Comparison of ENCODE assay signal across 4 worm cellular contexts in the genomic region with DNA sequence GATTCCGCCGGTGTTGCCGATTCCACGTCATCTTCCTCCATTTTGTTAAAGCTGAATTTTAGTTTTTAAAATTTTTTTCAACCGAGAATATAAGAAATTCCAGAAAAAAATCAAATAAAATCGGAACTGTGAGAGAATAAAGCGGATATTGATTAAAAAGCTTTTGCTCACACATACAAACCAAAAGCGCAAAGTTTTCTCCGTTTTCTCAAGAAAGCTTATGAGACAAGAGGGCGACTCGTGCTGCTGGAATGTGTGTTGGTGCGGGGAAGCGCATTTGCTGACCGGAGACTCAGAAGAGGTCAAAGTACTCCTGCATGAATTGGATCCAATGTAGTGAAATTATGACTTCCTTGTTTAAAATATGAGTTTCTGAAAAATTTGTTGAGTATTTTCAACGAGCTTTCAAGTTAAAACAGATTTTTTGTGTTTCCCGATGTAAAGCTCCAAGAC.
TF ChIP-seq lines count a peak whose summit lies in the region.

A gene (minus strand): TSS at position 51 of the 453 bp plus-strand sequence.

TF ChIP-seq in whole organism, L1 larva, 84 proteins besides CTCF, POLR2A, EP300 and RAD21 (continued from another document):
- no peak for TF ChIP-seq ceh-63 (GFP tag; optimal IDR thresholded peaks at IDR 0.05; lab: Kevin White, UChicago)
- no peak for TF ChIP-seq nhr-76 (tag; optimal IDR thresholded peaks at IDR 0.05; lab: Kevin White, UChicago)
- TF ChIP-seq lin-35 (GFP tag; optimal IDR thresholded peaks at IDR 0.05; lab: Kevin White, UChicago): peak; percentile 31 to 64
- no peak for TF ChIP-seq skn-1 (tag; optimal IDR thresholded peaks at IDR 0.05; lab: Kevin White, UChicago)
- TF ChIP-seq lin-15B (tag; optimal IDR thresholded peaks at IDR 0.05; lab: Kevin White, UChicago): no peak
- peak in 1 of 2 experiments; percentile 46 for TF ChIP-seq mdl-1 (tag; optimal IDR thresholded peaks at IDR 0.05; lab: Kevin White, UChicago)
- no peak for TF ChIP-seq ces-1 (GFP tag; optimal IDR thresholded peaks at IDR 0.05; lab: Kevin White, UChicago)
- TF ChIP-seq C16A3.4 (tag; optimal IDR thresholded peaks at IDR 0.05; lab: Kevin White, UChicago): peak; percentile 21
- peak; percentile 26 for TF ChIP-seq snu-23 (GFP tag; optimal IDR thresholded peaks at IDR 0.05; lab: Kevin White, UChicago)
- TF ChIP-seq fkh-10 (GFP tag; optimal IDR thresholded peaks at IDR 0.05; lab: Kevin White, UChicago): no peak
- TF ChIP-seq elt-2 (tag; optimal IDR thresholded peaks at IDR 0.05; lab: Kevin White, UChicago): no peak
- TF ChIP-seq dpl-1 (GFP tag; optimal IDR thresholded peaks at IDR 0.05; lab: Kevin White, UChicago): peak; percentile 2 to 57 (median 27)
- peak; percentile 4 for TF ChIP-seq rnt-1 (tag; optimal IDR thresholded peaks at IDR 0.05; lab: Kevin White, UChicago)
- no peak for TF ChIP-seq sox-4 (tag; optimal IDR thresholded peaks at IDR 0.05; lab: Kevin White, UChicago)
- TF ChIP-seq isw-1 (GFP tag; IDR thresholded peaks at IDR 0.05; lab: Robert Waterston, UW): no peak
- no peak for TF ChIP-seq nhr-20 (tag; optimal IDR thresholded peaks at IDR 0.05; lab: Kevin White, UChicago)
- no peak for TF ChIP-seq ama-1 (optimal IDR thresholded peaks at IDR 0.05; lab: Kevin White, UChicago)
- no peak for TF ChIP-seq elt-3 (tag; optimal IDR thresholded peaks at IDR 0.05; lab: Kevin White, UChicago)
- TF ChIP-seq xbp-1 (tag; optimal IDR thresholded peaks at IDR 0.05; lab: Kevin White, UChicago): no peak
- peak; percentile 36 to 43 for TF ChIP-seq efl-1 (optimal IDR thresholded peaks at IDR 0.05; lab: Kevin White, UChicago)
- peak; percentile 39 to 90 for TF ChIP-seq efl-1 (GFP tag; optimal IDR thresholded peaks at IDR 0.05 in 1 of 2; lab: Kevin White, UChicago)

TF ChIP-seq in whole organism, L2 larva, 48 proteins besides CTCF, POLR2A, EP300 and RAD21 (continued from another document):
- TF ChIP-seq ama-1 (optimal IDR thresholded peaks at IDR 0.05; lab: Kevin White, UChicago) (peak; percentile 30), C34F6.9 (tag; optimal IDR thresholded peaks at IDR 0.05; lab: Kevin White, UChicago) (peak; percentile 64)

TF ChIP-seq in whole organism, L3 larva, 47 proteins besides CTCF, POLR2A, EP300 and RAD21 (continued from another document):
- TF ChIP-seq elt-2 (tag; optimal IDR thresholded peaks at IDR 0.05; lab: Kevin White, UChicago): peak; percentile 3
- TF ChIP-seq snpc-4 (tag; optimal IDR thresholded peaks at IDR 0.05; lab: Kevin White, UChicago): peak; percentile 2
- no peak for TF ChIP-seq fos-1 (tag; optimal IDR thresholded peaks at IDR 0.05; lab: Kevin White, UChicago)
- no peak for TF ChIP-seq ama-1 (optimal IDR thresholded peaks at IDR 0.05; lab: Kevin White, UChicago)
- TF ChIP-seq ceh-16 (tag; optimal IDR thresholded peaks at IDR 0.05; lab: Kevin White, UChicago): no peak
- no peak for TF ChIP-seq nhr-28 (tag; optimal IDR thresholded peaks at IDR 0.05; lab: Kevin White, UChicago)
TF ChIP-seq in whole organism, L3 larva: peak in this region for 7.

TF ChIP-seq in whole organism, L4 larva, 104 proteins besides CTCF, POLR2A, EP300 and RAD21 (continued from another document):
- TF ChIP-seq egl-43 (GFP tag; IDR thresholded peaks at IDR 0.05; lab: Robert Waterston, UW) (0 out of 2 replicates have a peak, but pooled peaks have one; percentile 45), lin-38 (GFP tag; IDR thresholded peaks at IDR 0.05; lab: Robert Waterston, UW) (peak; percentile 62), pqm-1 (tag; optimal IDR thresholded peaks at IDR 0.05; lab: Kevin White, UChicago) (peak; percentile 51), lin-29 (GFP tag; IDR thresholded peaks at IDR 0.05; lab: Robert Waterston, UW) (no peak), mep-1 (tag; optimal IDR thresholded peaks at IDR 0.05; lab: Kevin White, UChicago) (peak; percentile 35), nhr-28 (tag; optimal IDR thresholded peaks at IDR 0.05; lab: Kevin White, UChicago) (peak; percentile 66), mes-2 (tag; optimal IDR thresholded peaks at IDR 0.05; lab: Kevin White, UChicago; ENCODE audit: poor library complexity, severe bottlenecking) (peak; percentile 53)
